Worm (Caenorhabditis elegans): ENCODE data around the gene cest-12.

Gene cest-12

DNA sequence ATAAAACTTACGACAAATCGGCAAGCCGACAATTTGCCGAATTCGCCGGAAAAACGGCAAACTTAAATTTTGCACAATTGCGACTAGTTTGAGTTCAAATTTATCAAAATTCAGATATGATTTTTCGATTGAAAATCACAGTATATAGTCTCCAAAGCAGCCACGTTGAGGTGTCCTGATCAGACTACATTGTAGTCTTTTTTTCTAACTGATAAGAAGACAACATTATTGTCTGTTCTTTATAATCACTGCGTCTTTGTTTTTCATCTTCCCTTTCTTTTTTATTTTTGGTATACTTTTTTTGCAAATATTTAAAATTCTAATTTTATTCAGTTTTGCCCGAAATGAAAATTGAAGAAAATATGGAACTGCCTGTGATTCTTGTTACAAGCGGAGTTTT, at the start of gene cest-12, which contains the start of gene lonp-2:
TSS of gene cest-12 (minus strand) at position 101 of the 400 bp plus-strand sequence.
TSS of gene lonp-2 (plus strand) at position 334 of the 400 bp plus-strand sequence.
- TF ChIP-seq ztf-23 (GFP tag; IDR thresholded peaks at IDR 0.05), result no peak

- TF ChIP-seq cog-1 (tag; optimal IDR thresholded peaks at IDR 0.05) (no peak), ztf-23 (GFP tag; IDR thresholded peaks at IDR 0.05) (no peak), flt-1 (GFP tag; IDR thresholded peaks at IDR 0.05) (0 out of 2 replicates have a peak, but pooled peaks have one; percentile 9)
These were observed 49.2 kb upstream of the cest-12 start for ce11 chrIII:12156582-12156981.

ce11 chrIII:12155759-12156158, 48.4 kb upstream of the cest-12 start:
- TF ChIP-seq cog-1 (tag; optimal IDR thresholded peaks at IDR 0.05) (no peak), flt-1 (GFP tag; IDR thresholded peaks at IDR 0.05) (no peak), ref-1 (GFP tag; conservative IDR thresholded peaks at IDR 0.05) (no peak), T22C8.4 (GFP tag; IDR thresholded peaks at IDR 0.05) (no peak), klf-2 (GFP tag; conservative IDR thresholded peaks at IDR 0.05) (no peak), med-1 (GFP tag; optimal IDR thresholded peaks at IDR 0.05; ENCODE audit: insufficient read depth) (no peak), ztf-29 (GFP tag; IDR thresholded peaks at IDR 0.05) (no peak), tab-1 (GFP tag; IDR thresholded peaks at IDR 0.05) (no peak), ztf-23 (GFP tag; IDR thresholded peaks at IDR 0.05) (no peak)

DNA sequence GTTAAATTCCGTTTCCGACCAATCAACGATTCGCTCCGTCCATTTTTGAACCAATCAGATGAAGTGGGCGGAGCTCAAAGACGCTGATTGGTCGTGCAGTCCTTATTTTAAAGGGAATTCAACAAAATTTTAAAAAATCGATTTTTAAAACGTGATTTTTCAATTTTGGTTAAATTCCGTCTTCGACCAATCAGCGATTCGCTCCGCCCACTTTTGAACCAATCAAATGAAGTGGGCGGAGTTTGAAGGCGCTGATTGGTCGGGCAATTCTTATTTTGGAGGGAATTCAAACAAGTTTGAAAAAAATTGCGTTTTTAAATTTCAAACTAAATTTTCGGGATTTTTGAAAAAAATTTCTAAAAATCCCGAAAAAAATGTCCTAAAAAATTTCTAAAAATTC, 46.2 kb upstream of the cest-12 start:
- TF ChIP-seq T22C8.4 (GFP tag; IDR thresholded peaks at IDR 0.05) (no peak), tab-1 (GFP tag; IDR thresholded peaks at IDR 0.05) (no peak)

DNA sequence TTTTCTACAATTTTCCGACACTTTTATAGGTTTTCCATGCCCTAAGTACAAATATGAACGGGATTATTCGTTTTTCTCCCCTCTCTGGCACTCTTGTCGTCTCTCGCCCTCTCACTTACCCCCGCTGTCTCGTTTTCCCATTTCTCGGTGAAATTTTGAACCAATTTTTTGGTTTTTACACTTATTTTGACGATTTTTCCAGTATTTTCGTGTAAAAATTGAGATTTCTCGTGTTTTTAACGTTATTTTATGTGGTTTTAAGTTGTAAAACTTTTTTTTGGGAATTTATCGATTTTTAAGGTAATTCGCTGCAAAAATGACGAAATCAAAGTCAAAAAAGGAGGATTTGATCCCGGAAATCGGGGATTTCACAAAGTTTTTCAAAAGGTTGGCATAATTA, 45.3 kb upstream of the cest-12 start, which contains the start of gene Y75B8A.7:
TSS of gene Y75B8A.7 (plus strand) at position 301 of the 400 bp plus-strand sequence.
- no peak for TF ChIP-seq klf-2 (GFP tag; conservative IDR thresholded peaks at IDR 0.05)
- no peak for TF ChIP-seq tab-1 (GFP tag; IDR thresholded peaks at IDR 0.05)
- TF ChIP-seq ztf-23 (GFP tag; IDR thresholded peaks at IDR 0.05), result no peak
- TF ChIP-seq T22C8.4 (GFP tag; IDR thresholded peaks at IDR 0.05), result 0 out of 2 replicates have a peak, but pooled peaks have one; percentile 29
- no peak for TF ChIP-seq cog-1 (tag; optimal IDR thresholded peaks at IDR 0.05)

- TF ChIP-seq tab-1 (GFP tag; IDR thresholded peaks at IDR 0.05) (no peak), T22C8.4 (GFP tag; IDR thresholded peaks at IDR 0.05) (no peak)
These were observed 44.8 kb upstream of the cest-12 start for ce11 chrIII:12152157-12152556.

DNA sequence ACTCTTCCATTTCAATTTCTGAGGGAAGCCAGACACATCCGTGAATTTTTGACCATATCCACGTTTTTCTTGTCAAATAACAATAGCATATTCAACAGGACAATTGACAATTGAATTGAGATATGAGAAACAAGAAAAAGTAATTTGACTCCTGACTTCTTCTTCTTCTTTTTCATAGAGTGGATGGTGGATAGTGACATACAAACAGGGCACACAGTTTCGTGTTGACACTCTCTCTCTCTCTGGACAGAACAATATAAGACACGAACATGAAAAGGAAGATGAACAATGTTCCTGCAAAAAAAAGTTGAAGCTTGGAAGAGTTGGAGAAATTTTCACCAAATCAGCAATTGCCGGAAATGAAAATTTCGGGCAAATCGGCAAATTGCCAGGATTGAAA, 43.8 kb upstream of the cest-12 start:
- no peak for TF ChIP-seq T22C8.4 (GFP tag; IDR thresholded peaks at IDR 0.05)
- TF ChIP-seq klf-2 (GFP tag; conservative IDR thresholded peaks at IDR 0.05), result no peak
- no peak for TF ChIP-seq ztf-23 (GFP tag; IDR thresholded peaks at IDR 0.05)
- no peak for TF ChIP-seq flt-1 (GFP tag; IDR thresholded peaks at IDR 0.05)
- TF ChIP-seq cog-1 (tag; optimal IDR thresholded peaks at IDR 0.05), result no peak
- no peak for TF ChIP-seq tab-1 (GFP tag; IDR thresholded peaks at IDR 0.05)
- no peak for TF ChIP-seq ztf-29 (GFP tag; IDR thresholded peaks at IDR 0.05)
- TF ChIP-seq ref-1 (GFP tag; conservative IDR thresholded peaks at IDR 0.05), result no peak
- TF ChIP-seq med-1 (GFP tag; optimal IDR thresholded peaks at IDR 0.05; ENCODE audit: insufficient read depth), result no peak

DNA sequence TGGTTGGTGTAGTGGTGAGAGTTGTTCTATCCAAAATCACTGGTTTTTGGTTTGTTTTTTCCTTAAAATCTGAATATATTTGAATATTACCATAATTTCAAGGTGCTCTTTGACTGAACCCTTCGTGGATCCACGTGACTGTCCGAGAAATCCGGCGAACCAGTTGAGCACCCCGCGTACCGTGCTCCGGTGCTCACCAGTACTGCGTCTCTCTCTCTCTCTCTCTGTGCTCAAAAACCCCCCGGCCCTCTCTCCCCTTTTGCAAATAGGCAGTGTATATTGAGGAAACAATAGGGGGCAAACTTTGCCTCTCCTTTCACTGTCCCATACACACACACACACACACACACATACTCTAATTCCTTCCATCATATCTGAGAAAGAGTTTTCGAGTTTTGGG, 42.6 kb upstream of the cest-12 start:
- TF ChIP-seq ztf-23 (GFP tag; IDR thresholded peaks at IDR 0.05) (no peak), med-1 (GFP tag; optimal IDR thresholded peaks at IDR 0.05; ENCODE audit: insufficient read depth) (no peak)

DNA sequence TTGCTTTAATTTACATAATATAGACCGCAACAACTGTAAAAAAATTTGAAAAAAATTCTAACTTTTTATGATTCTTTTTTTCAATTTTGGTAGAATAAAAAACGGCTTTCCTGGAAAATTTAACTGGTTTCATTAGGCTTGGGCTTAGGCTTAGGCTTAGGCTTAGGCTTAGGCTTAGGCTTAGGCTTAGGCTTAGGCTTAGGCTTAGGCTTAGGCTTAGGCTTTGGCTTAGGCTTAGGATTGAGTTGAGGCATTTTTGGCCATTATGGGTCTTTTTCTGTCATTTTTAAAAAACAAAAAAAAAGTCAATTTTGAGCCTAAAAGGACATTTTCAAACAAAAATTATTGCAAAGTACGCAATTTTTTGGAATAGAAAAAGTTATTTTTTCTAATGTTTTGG, 36.5 kb upstream of the cest-12 start:
- TF ChIP-seq flt-1 (GFP tag; IDR thresholded peaks at IDR 0.05), result peak; percentile 38; the same call in 1 of the 2 replicates
- TF ChIP-seq med-1 (GFP tag; optimal IDR thresholded peaks at IDR 0.05; ENCODE audit: insufficient read depth), result no peak
- TF ChIP-seq ztf-29 (GFP tag; IDR thresholded peaks at IDR 0.05), result peak; percentile 79; the same call in 1 of the 2 replicates
- no peak for TF ChIP-seq T22C8.4 (GFP tag; IDR thresholded peaks at IDR 0.05)
- no peak for TF ChIP-seq tab-1 (GFP tag; IDR thresholded peaks at IDR 0.05)
- TF ChIP-seq ztf-23 (GFP tag; IDR thresholded peaks at IDR 0.05), result no peak
- no peak for TF ChIP-seq klf-2 (GFP tag; conservative IDR thresholded peaks at IDR 0.05)
- TF ChIP-seq ref-1 (GFP tag; conservative IDR thresholded peaks at IDR 0.05), result no peak
- no peak for TF ChIP-seq cog-1 (tag; optimal IDR thresholded peaks at IDR 0.05)

- no peak for TF ChIP-seq ref-1 (GFP tag; conservative IDR thresholded peaks at IDR 0.05)
- TF ChIP-seq tab-1 (GFP tag; IDR thresholded peaks at IDR 0.05), result no peak
- TF ChIP-seq cog-1 (tag; optimal IDR thresholded peaks at IDR 0.05), result no peak
- no peak for TF ChIP-seq med-1 (GFP tag; optimal IDR thresholded peaks at IDR 0.05; ENCODE audit: insufficient read depth)
- no peak for TF ChIP-seq ztf-23 (GFP tag; IDR thresholded peaks at IDR 0.05)
- TF ChIP-seq T22C8.4 (GFP tag; IDR thresholded peaks at IDR 0.05), result no peak
- no peak for TF ChIP-seq klf-2 (GFP tag; conservative IDR thresholded peaks at IDR 0.05)
These were observed 35.2 kb upstream of the cest-12 start for ce11 chrIII:12142419-12143107.

ce11 chrIII:12139471-12139870, 32.1 kb upstream of the cest-12 start:
- TF ChIP-seq tab-1 (GFP tag; IDR thresholded peaks at IDR 0.05), result no peak
- no peak for TF ChIP-seq flt-1 (GFP tag; IDR thresholded peaks at IDR 0.05)
- no peak for TF ChIP-seq T22C8.4 (GFP tag; IDR thresholded peaks at IDR 0.05)
- TF ChIP-seq ztf-23 (GFP tag; IDR thresholded peaks at IDR 0.05), result no peak
- no peak for TF ChIP-seq ref-1 (GFP tag; conservative IDR thresholded peaks at IDR 0.05)
- no peak for TF ChIP-seq ztf-29 (GFP tag; IDR thresholded peaks at IDR 0.05)
